Fruit fly (Drosophila melanogaster) whole organism, adult: ENCODE results near the gene wuho.

Source experiments
- CG11617 ChIP-seq: fragments of 200-800 bp; sonication (Bioruptor generic); optimal IDR thresholded peaks from 2 replicates; lab custom pipeline; 2017; ENCODE audit warnings: mild to moderate bottlenecking, missing biosample characterization, missing genetic modification reagents, missing genetic modification characterization
- CG5204 ChIP-seq: fragments of 200-800 bp; sonication (Bioruptor generic); optimal IDR thresholded peaks from 2 replicates; lab custom pipeline; 2016; ENCODE audit warnings: missing biosample characterization, missing genetic modification characterization
- CG7045 ChIP-seq: fragments of 200-800 bp; sonication (Bioruptor generic); optimal IDR thresholded peaks from 2 replicates; lab custom pipeline; 2017; ENCODE audit warnings: missing biosample characterization, mild to moderate bottlenecking, missing genetic modification characterization
- Crg-1 ChIP-seq: fragments of 200-800 bp; sonication (Bioruptor generic); optimal IDR thresholded peaks from 2 replicates; lab custom pipeline; 2016; ENCODE audit warnings: missing biosample characterization, missing genetic modification characterization
- cic ChIP-seq: fragments of 200-800 bp; sonication (Bioruptor generic); optimal IDR thresholded peaks from 2 replicates; lab custom pipeline; 2017; ENCODE audit warnings: missing biosample characterization, mild to moderate bottlenecking, missing genetic modification characterization, moderate library complexity
- ovo ChIP-seq: fragments of 200-800 bp; sonication (Bioruptor generic); optimal IDR thresholded peaks from 2 replicates; lab custom pipeline; 2016; ENCODE audit warnings: missing biosample characterization, missing genetic modification characterization

- TF ChIP-seq Crg-1 (no peak), ovo (GFP tag; lab: Kevin White, UChicago) (no peak), cic (no peak), CG11617 (GFP tag; lab: Kevin White, UChicago) (no peak), CG5204 (GFP tag; lab: Kevin White, UChicago) (no peak), CG7045 (GFP tag; lab: Kevin White, UChicago) (no peak)
These were observed 15.8 kb downstream of the wuho start, which contains the start of gene CG3823 for dm6 chrX:6303675-6304074.
